Worm (Caenorhabditis elegans): Measurements from ENCODE around the gene clh-3.

DNA sequence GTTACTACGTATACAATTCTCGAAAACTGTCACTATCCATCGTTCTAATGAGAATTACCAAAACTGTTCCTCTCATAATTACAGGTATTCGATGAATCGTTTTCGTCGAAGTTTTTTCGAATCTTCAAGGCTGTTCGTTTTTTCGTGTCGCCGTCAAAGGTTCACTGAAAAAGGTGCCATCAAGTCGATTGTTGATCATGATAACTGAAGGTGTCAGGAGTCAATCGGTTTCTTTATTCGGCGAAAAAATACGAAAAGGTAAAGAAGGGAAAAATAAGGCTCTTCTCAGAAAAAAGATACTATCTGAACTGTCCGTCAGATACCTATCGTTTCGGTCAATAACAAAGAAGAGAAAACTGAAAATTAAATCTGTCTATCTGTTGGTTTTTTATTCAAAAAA is 13.1 kb upstream of the clh-3 start:
- no peak for TF ChIP-seq K11D2.4 (GFP tag; IDR thresholded peaks at IDR 0.05)
- TF ChIP-seq pha-4 (tag; optimal IDR thresholded peaks at IDR 0.05), result no peak
- no peak for TF ChIP-seq F10E7.11 (tag; optimal IDR thresholded peaks at IDR 0.05)
- no peak for TF ChIP-seq D2030.7 (GFP tag; IDR thresholded peaks at IDR 0.05)
- no peak for TF ChIP-seq lin-40 (tag; optimal IDR thresholded peaks at IDR 0.05)
- no peak for TF ChIP-seq Y53G8AR.9 (GFP tag; conservative IDR thresholded peaks at IDR 0.05)
- TF ChIP-seq F22D6.2 (tag; optimal IDR thresholded peaks at IDR 0.05), result no peak
- no peak for TF ChIP-seq nfya-1 (tag; optimal IDR thresholded peaks at IDR 0.05; ENCODE audit: borderline replicate concordance, insufficient read depth)
- no peak for TF ChIP-seq cebp-1 (GFP tag; IDR thresholded peaks at IDR 0.05)
- no peak for TF ChIP-seq cebp-1 (tag; optimal IDR thresholded peaks at IDR 0.05)
